Fruit fly (Drosophila melanogaster) whole organism, embryonic: Measurements from ENCODE around the gene CG7707.

Source experiments
- CG12071 ChIP-seq: fragments of 200-800 bp; sonication (Bioruptor generic); optimal IDR thresholded peaks from 3 replicates; lab custom pipeline; 2018; ENCODE audit warnings: missing biosample characterization, mild to moderate bottlenecking, missing genetic modification characterization
- CG16779 ChIP-seq: fragments of 200-800 bp; sonication (Bioruptor generic); IDR thresholded peaks from 2 replicates; pipeline ENCODE4 v1.3.6; 2022; ENCODE audit warnings: missing biosample characterization, missing genetic modification characterization
- Dip2 ChIP-seq: fragments of 200-800 bp; sonication (Bioruptor generic); IDR thresholded peaks from 2 replicates; pipeline ENCODE4 v1.3.6; 2022; ENCODE audit warnings: missing biosample characterization, missing genetic modification characterization
- Pdp1 ChIP-seq, 2 experiments: fragments of 200-800 bp; sonication (Bioruptor generic); optimal IDR thresholded peaks; 3 replicates each; lab custom pipeline; 2016; ENCODE audit warnings: missing biosample characterization in 2 of 2, missing genetic modification characterization in 2 of 2, mild to moderate bottlenecking in 1 of 2, moderate library complexity in 1 of 2
- corto ChIP-seq: fragments of 200-800 bp; sonication (Bioruptor generic); optimal IDR thresholded peaks from 2 replicates; lab custom pipeline; 2016; ENCODE audit warnings: missing biosample characterization, mild to moderate bottlenecking, missing genetic modification characterization, moderate library complexity
- gcm ChIP-seq: fragments of 200-800 bp; sonication (Bioruptor generic); optimal IDR thresholded peaks from 2 replicates; lab custom pipeline; 2019; ENCODE audit warnings: missing biosample characterization, mild to moderate bottlenecking, missing genetic modification characterization, moderate library complexity
- pzg ChIP-seq: fragments of 200-800 bp; sonication (Bioruptor generic); optimal IDR thresholded peaks from 3 replicates; lab custom pipeline; 2018; ENCODE audit warnings: missing biosample characterization, mild to moderate bottlenecking, missing genetic modification characterization, moderate library complexity

- TF ChIP-seq Pdp1 (GFP tag; optimal IDR thresholded peaks at IDR 0.05; lab: Kevin White, UChicago) (no peak), CG12071 (GFP tag; lab: Kevin White, UChicago) (no peak), CG16779 (GFP tag; lab: Robert Waterston, UW) (no peak), gcm (GFP tag; lab: Kevin White, UChicago) (no peak), corto (GFP tag; lab: Kevin White, UChicago) (no peak), Dip2 (no peak), pzg (GFP tag; lab: Kevin White, UChicago) (no peak)
These were observed 20.9 kb downstream of the CG7707 start, which contains the start of gene CG13723 for dm6 chr3L:17264116-17264515.
